Worm (Caenorhabditis elegans): ENCODE measurements around the gene R07E5.5.
"Not testable (repeated sequence)": the region's sequence is repeated elsewhere in the genome, so short reads cannot be mapped to it uniquely, and the experiment has no call there.

The R07E5.5 gene

ce11 chrIII:4419117-4419978, 22.1 kb downstream of the R07E5.5 start, which contains the start of the genes R07E5.7 and cku-80 (continued):
- no peak for TF ChIP-seq hsf-1 (GFP tag; IDR thresholded peaks at IDR 0.05)
- no peak for TF ChIP-seq unc-62 (GFP tag; optimal IDR thresholded peaks at IDR 0.05)
- no peak for TF ChIP-seq snpc-4 (GFP tag; optimal IDR thresholded peaks at IDR 0.05)
- TF ChIP-seq snpc-4 (tag; optimal IDR thresholded peaks at IDR 0.05) = peak; percentile 4 to 77 (median 53)
- TF ChIP-seq gei-17 (GFP tag; optimal IDR thresholded peaks at IDR 0.05) = no peak
- TF ChIP-seq ceh-40 (GFP tag; IDR thresholded peaks at IDR 0.05) = no peak
- no peak for TF ChIP-seq ama-1 (optimal IDR thresholded peaks at IDR 0.05)
- TF ChIP-seq ama-1 (GFP tag; optimal IDR thresholded peaks at IDR 0.05) = no peak
- peak; percentile 62; the same call in 1 of the 2 replicates for TF ChIP-seq madf-6 (GFP tag; IDR thresholded peaks at IDR 0.05)
- TF ChIP-seq bed-2 (GFP tag; IDR thresholded peaks at IDR 0.05) = no peak
- TF ChIP-seq lin-26 (GFP tag; IDR thresholded peaks at IDR 0.05) = no peak
- no peak for TF ChIP-seq F10E7.11 (tag; optimal IDR thresholded peaks at IDR 0.05)
- peak; percentile 39 for TF ChIP-seq hmg-1.2 (GFP tag; IDR thresholded peaks at IDR 0.05)
- no peak for TF ChIP-seq cebp-2 (GFP tag; IDR thresholded peaks at IDR 0.05)

ce11 chrIII:4426711-4427218, 29.6 kb downstream of the R07E5.5 start:
- TF ChIP-seq lin-26 (GFP tag; IDR thresholded peaks at IDR 0.05) = peak; percentile 90
- peak; percentile 33 for TF ChIP-seq nhr-90 (tag; optimal IDR thresholded peaks at IDR 0.05)
- peak; percentile 90 for TF ChIP-seq nfyb-1 (GFP tag; IDR thresholded peaks at IDR 0.05)
- TF ChIP-seq ceh-91 (GFP tag; IDR thresholded peaks at IDR 0.05) = peak; percentile 45; the same call in 1 of the 2 replicates
- TF ChIP-seq T07F8.4 (tag; optimal IDR thresholded peaks at IDR 0.05) = peak; percentile 30
- peak; percentile 66 for TF ChIP-seq snpc-4 (GFP tag; optimal IDR thresholded peaks at IDR 0.05)
- peak; percentile 85 to 99 (median 92) for TF ChIP-seq snpc-4 (tag; optimal IDR thresholded peaks at IDR 0.05)
- TF ChIP-seq ceh-100 (GFP tag; IDR thresholded peaks at IDR 0.05) = peak; percentile 63
- peak; percentile 63; the same call in 1 of the 2 replicates for TF ChIP-seq ztf-25 (GFP tag; IDR thresholded peaks at IDR 0.05)
- peak; percentile 80 for TF ChIP-seq dox-1 (GFP tag; IDR thresholded peaks at IDR 0.05)
- TF ChIP-seq pbrm-1 (GFP tag; IDR thresholded peaks at IDR 0.05) = peak; percentile 81; the same call in 1 of the 2 replicates
- TF ChIP-seq rcor-1 (GFP tag; IDR thresholded peaks at IDR 0.05) = peak; percentile 81
- 0 out of 2 replicates have a peak, but pooled peaks have one; percentile 49 for TF ChIP-seq Y95B8A.8 (GFP tag; IDR thresholded peaks at IDR 0.05)
- TF ChIP-seq madf-3 (GFP tag; IDR thresholded peaks at IDR 0.05) = peak; percentile 73; the same call in 1 of the 2 replicates
- peak; percentile 90 for TF ChIP-seq ekl-4 (GFP tag; IDR thresholded peaks at IDR 0.05)
- 0 out of 2 replicates have a peak, but pooled peaks have one; percentile 17 for TF ChIP-seq Y67H2A.10 (GFP tag; conservative IDR thresholded peaks at IDR 0.05)
- peak; percentile 18 for TF ChIP-seq repo-1 (tag; optimal IDR thresholded peaks at IDR 0.05)
- peak; percentile 59 for TF ChIP-seq him-1 (tag; optimal IDR thresholded peaks at IDR 0.05)
- peak; percentile 90 for TF ChIP-seq madf-8 (GFP tag; conservative IDR thresholded peaks at IDR 0.05)
- TF ChIP-seq nfya-2 (GFP tag; IDR thresholded peaks at IDR 0.05) = 0 out of 2 replicates have a peak, but pooled peaks have one; percentile 44
- peak; percentile 69 for TF ChIP-seq mcd-1 (GFP tag; IDR thresholded peaks at IDR 0.05)
- TF ChIP-seq Y56A3A.18 (GFP tag; IDR thresholded peaks at IDR 0.05) = peak; percentile 87
- peak; percentile 85 for TF ChIP-seq snpc-1.1 (tag; optimal IDR thresholded peaks at IDR 0.05; ENCODE audit: insufficient read depth)
- TF ChIP-seq hmg-20 (GFP tag; IDR thresholded peaks at IDR 0.05) = peak; percentile 71; the same call in 1 of the 2 replicates
- TF ChIP-seq C06A6.2 (GFP tag; conservative IDR thresholded peaks at IDR 0.05) = peak; percentile 59
- TF ChIP-seq cebp-1 (GFP tag; IDR thresholded peaks at IDR 0.05) = not testable (repeated sequence)
- TF ChIP-seq cebp-1 (tag; optimal IDR thresholded peaks at IDR 0.05) = peak; percentile 44
- TF ChIP-seq hsf-1 (GFP tag; IDR thresholded peaks at IDR 0.05) = peak; percentile 68
- TF ChIP-seq xnd-1 (tag; optimal IDR thresholded peaks at IDR 0.05) = peak; percentile 71
- TF ChIP-seq egl-18 (GFP tag; IDR thresholded peaks at IDR 0.05) = peak; percentile 68; the same call in 1 of the 2 replicates
- TF ChIP-seq Y53G8AR.9 (GFP tag; conservative IDR thresholded peaks at IDR 0.05) = 0 out of 2 replicates have a peak, but pooled peaks have one; percentile 20
- TF ChIP-seq F33H1.4 (GFP tag; IDR thresholded peaks at IDR 0.05) = peak; percentile 61
- 0 out of 2 replicates have a peak, but pooled peaks have one; percentile 21 for TF ChIP-seq attf-3 (GFP tag; conservative IDR thresholded peaks at IDR 0.05)
- peak; percentile 32; the same call in 1 of the 2 replicates for TF ChIP-seq K11D2.4 (GFP tag; IDR thresholded peaks at IDR 0.05)
- peak; percentile 79; the same call in 1 of the 2 replicates for TF ChIP-seq aptf-3 (GFP tag; IDR thresholded peaks at IDR 0.05)
